Fruit fly (Drosophila melanogaster) whole organism, embryonic: Measurements from ENCODE around the gene RpL35A.

Experiments used
- Adf1 ChIP-seq: fragments of 200-800 bp; sonication (Bioruptor generic); IDR thresholded peaks from 2 replicates; pipeline ENCODE4 v1.3.6; 2022; ENCODE audit warnings: missing biosample characterization, missing genetic modification characterization
- Atf-2 ChIP-seq: fragments of 200-800 bp; sonication (Bioruptor generic); optimal IDR thresholded peaks from 2 replicates; lab custom pipeline; 2016; ENCODE audit warnings: missing biosample characterization, missing genetic modification characterization
- Atf3 ChIP-seq: fragments of 200-800 bp; sonication (Bioruptor generic); optimal IDR thresholded peaks from 3 replicates; lab custom pipeline; 2016; ENCODE audit warnings: missing biosample characterization, missing genetic modification characterization
- Atf6 ChIP-seq: fragments of 200-800 bp; sonication (Bioruptor generic); IDR thresholded peaks from 2 replicates; pipeline ENCODE4 v1.3.6; 2022; ENCODE audit warnings: missing biosample characterization, missing genetic modification characterization
- CG10267 ChIP-seq: fragments of 200-800 bp; sonication (Bioruptor generic); optimal IDR thresholded peaks from 2 replicates; lab custom pipeline; 2018; ENCODE audit warnings: missing biosample characterization, mild to moderate bottlenecking, missing genetic modification characterization, moderate library complexity
- CG10274 ChIP-seq: fragments of 200-800 bp; sonication (Bioruptor generic); optimal IDR thresholded peaks from 3 replicates; lab custom pipeline; 2017; ENCODE audit warnings: missing biosample characterization, mild to moderate bottlenecking, missing genetic modification characterization
- CG10366 ChIP-seq: fragments of 200-800 bp; sonication (Bioruptor generic); IDR thresholded peaks from 2 replicates; pipeline ENCODE4 v1.3.6; 2022; ENCODE audit warnings: missing biosample characterization, missing genetic modification characterization
- CG12155 ChIP-seq: fragments of 200-800 bp; sonication (Bioruptor generic); optimal IDR thresholded peaks from 3 replicates; lab custom pipeline; 2016; ENCODE audit warnings: missing biosample characterization, missing genetic modification characterization
- CG13296 ChIP-seq: fragments of 200-800 bp; sonication (Bioruptor generic); optimal IDR thresholded peaks from 3 replicates; lab custom pipeline; 2018; ENCODE audit warnings: missing biosample characterization, mild to moderate bottlenecking, missing genetic modification characterization
- CG14050 ChIP-seq: fragments of 200-800 bp; sonication (Bioruptor generic); IDR thresholded peaks from 3 replicates; pipeline ENCODE4 v1.3.6; 2022; ENCODE audit warnings: missing biosample characterization, missing genetic modification characterization
- CG14441 ChIP-seq: fragments of 200-800 bp; sonication (Bioruptor generic); IDR thresholded peaks from 2 replicates; pipeline ENCODE4 v1.3.6; 2022; ENCODE audit warnings: missing biosample characterization, missing genetic modification characterization
- CG17359 ChIP-seq: fragments of 200-800 bp; sonication (Bioruptor generic); optimal IDR thresholded peaks from 3 replicates; lab custom pipeline; 2018; ENCODE audit warnings: missing biosample characterization, mild to moderate bottlenecking, missing genetic modification characterization, moderate library complexity
- CG1832 ChIP-seq: fragments of 200-800 bp; sonication (Bioruptor generic); optimal IDR thresholded peaks from 2 replicates; lab custom pipeline; 2017; ENCODE audit warnings: missing biosample characterization, mild to moderate bottlenecking, missing genetic modification characterization, inconsistent platforms
- CG18619 ChIP-seq: fragments of 200-800 bp; sonication (Bioruptor generic); optimal IDR thresholded peaks from 3 replicates; lab custom pipeline; 2017; ENCODE audit warnings: missing biosample characterization, mild to moderate bottlenecking, missing genetic modification characterization
- CG2889 ChIP-seq: fragments of 200-800 bp; sonication (Bioruptor generic); IDR thresholded peaks from 3 replicates; pipeline ENCODE4 v1.3.6; 2022; ENCODE audit warnings: missing biosample characterization, missing genetic modification characterization
- CG34422 ChIP-seq: fragments of 200-800 bp; sonication (Bioruptor generic); IDR thresholded peaks from 3 replicates; pipeline ENCODE4 v1.3.6; 2022; ENCODE audit warnings: missing biosample characterization, missing genetic modification characterization
- CG4854 ChIP-seq: fragments of 200-800 bp; sonication (Bioruptor generic); optimal IDR thresholded peaks from 2 replicates; lab custom pipeline; 2016; ENCODE audit warnings: missing biosample characterization, missing genetic modification characterization, inconsistent platforms
- CG5180 ChIP-seq: fragments of 200-800 bp; sonication (Bioruptor generic); optimal IDR thresholded peaks from 3 replicates; lab custom pipeline; 2017; ENCODE audit warnings: missing biosample characterization, missing genetic modification characterization, mild to moderate bottlenecking, moderate library complexity, missing genetic modification reagents
- CG5953 ChIP-seq: fragments of 200-800 bp; sonication (Bioruptor generic); IDR thresholded peaks from 2 replicates; pipeline ENCODE4 v1.3.6; 2022; ENCODE audit warnings: missing biosample characterization, missing genetic modification characterization
- CG6689 ChIP-seq: fragments of 200-800 bp; sonication (Bioruptor generic); IDR thresholded peaks from 2 replicates; pipeline ENCODE4 v1.3.6; 2022; ENCODE audit warnings: missing biosample characterization, missing genetic modification characterization
- CG7357 ChIP-seq: fragments of 200-800 bp; sonication (Bioruptor generic); IDR thresholded peaks from 3 replicates; pipeline ENCODE4 v1.3.6; 2022; ENCODE audit warnings: missing biosample characterization, missing genetic modification characterization
- CG8388 ChIP-seq: fragments of 200-800 bp; sonication (Bioruptor generic); optimal IDR thresholded peaks from 2 replicates; lab custom pipeline; 2019; ENCODE audit warnings: missing biosample characterization, mild to moderate bottlenecking, missing genetic modification characterization, moderate library complexity
- CG9215 ChIP-seq: fragments of 200-800 bp; sonication (Bioruptor generic); IDR thresholded peaks from 2 replicates; pipeline ENCODE4 v1.3.6; 2022; ENCODE audit warnings: missing biosample characterization, missing genetic modification characterization
- Chrac-16 ChIP-seq: fragments of 200-800 bp; sonication (Bioruptor generic); optimal IDR thresholded peaks from 3 replicates; lab custom pipeline; 2016; ENCODE audit warnings: missing biosample characterization, missing genetic modification characterization
- Dip2 ChIP-seq: fragments of 200-800 bp; sonication (Bioruptor generic); IDR thresholded peaks from 2 replicates; pipeline ENCODE4 v1.3.6; 2022; ENCODE audit warnings: missing biosample characterization, missing genetic modification characterization
- E2f1 ChIP-seq: fragments of 200-800 bp; sonication (Bioruptor generic); IDR thresholded peaks from 2 replicates; pipeline ENCODE4 v1.3.6; 2022; ENCODE audit warnings: missing biosample characterization, missing genetic modification characterization
- Fer1 ChIP-seq: fragments of 200-800 bp; sonication (Bioruptor generic); optimal IDR thresholded peaks from 2 replicates; lab custom pipeline; 2017; ENCODE audit warnings: missing biosample characterization, mild to moderate bottlenecking, missing genetic modification characterization
- Fer3 ChIP-seq: fragments of 200-800 bp; sonication (Bioruptor generic); optimal IDR thresholded peaks from 2 replicates; lab custom pipeline; 2018; ENCODE audit warnings: missing biosample characterization, mild to moderate bottlenecking, missing genetic modification characterization, moderate library complexity
- HLH4C ChIP-seq: fragments of 200-800 bp; sonication (Bioruptor generic); IDR thresholded peaks from 3 replicates; pipeline ENCODE4 v1.3.6; 2022; ENCODE audit warnings: missing biosample characterization, missing genetic modification characterization; ENCODE audit not compliant: partially characterized antibody
- HmgZ ChIP-seq: fragments of 200-800 bp; sonication (Bioruptor generic); optimal IDR thresholded peaks from 2 replicates; lab custom pipeline; 2018; ENCODE audit warnings: missing biosample characterization, mild to moderate bottlenecking, missing genetic modification characterization
- Hr51 ChIP-seq, 2 experiments: fragments of 200-800 bp; sonication (Bioruptor generic); optimal IDR thresholded peaks; 2 replicates in 1 of 2; 3 replicates in 1 of 2; lab custom pipeline; 2016 to 2018; ENCODE audit warnings: missing biosample characterization in 2 of 2, missing genetic modification characterization in 2 of 2, mild to moderate bottlenecking in 1 of 2, moderate library complexity in 1 of 2
- Sin3A ChIP-seq: fragments of >200 bp; optimal IDR thresholded peaks from 2 replicates; lab custom pipeline; 2018
- Sry-δ ChIP-seq: fragments of 200-800 bp; sonication (Bioruptor generic); optimal IDR thresholded peaks from 2 replicates; lab custom pipeline; 2016; ENCODE audit warnings: missing biosample characterization, missing genetic modification characterization
- amos ChIP-seq: fragments of 200-800 bp; sonication (Bioruptor generic); IDR thresholded peaks from 2 replicates; pipeline ENCODE4 v1.3.6; 2022; ENCODE audit warnings: missing biosample characterization, missing genetic modification characterization; ENCODE audit not compliant: partially characterized antibody
- ash1 ChIP-seq: fragments of 200-800 bp; sonication (Bioruptor generic); optimal IDR thresholded peaks from 2 replicates; lab custom pipeline; 2018; ENCODE audit warnings: missing biosample characterization, mild to moderate bottlenecking, missing genetic modification characterization
- ato ChIP-seq: fragments of 200-800 bp; sonication (Bioruptor generic); IDR thresholded peaks from 2 replicates; pipeline ENCODE4 v1.3.6; 2022; ENCODE audit warnings: missing biosample characterization, missing genetic modification characterization; ENCODE audit not compliant: partially characterized antibody
- bbx ChIP-seq: fragments of 200-800 bp; sonication (Bioruptor generic); IDR thresholded peaks from 2 replicates; pipeline ENCODE4 v1.3.6; 2022; ENCODE audit warnings: missing biosample characterization, missing genetic modification characterization; ENCODE audit not compliant: partially characterized antibody
- cad ChIP-seq: fragments of >200 bp; optimal IDR thresholded peaks from 2 replicates; lab custom pipeline; 2017; ENCODE audit warnings: missing biosample characterization, missing genetic modification characterization
- chm ChIP-seq: fragments of 200-800 bp; sonication (Bioruptor generic); IDR thresholded peaks from 2 replicates; pipeline ENCODE4 v1.3.6; 2022; ENCODE audit warnings: missing biosample characterization, missing genetic modification characterization
- dm ChIP-seq: fragments of 200-800 bp; sonication (Bioruptor generic); optimal IDR thresholded peaks from 3 replicates; lab custom pipeline; 2016; ENCODE audit warnings: missing biosample characterization, missing genetic modification characterization
- fd96Cb ChIP-seq: fragments of 200-800 bp; sonication (Bioruptor generic); optimal IDR thresholded peaks from 2 replicates; lab custom pipeline; 2018; ENCODE audit warnings: missing biosample characterization, mild to moderate bottlenecking, missing genetic modification characterization, moderate library complexity
- hth ChIP-seq: fragments of >200 bp; optimal IDR thresholded peaks from 2 replicates; lab custom pipeline; 2017; ENCODE audit warnings: inconsistent platforms
- kay ChIP-seq: fragments of 200-800 bp; sonication (Bioruptor generic); optimal IDR thresholded peaks from 2 replicates; lab custom pipeline; 2016; ENCODE audit warnings: missing biosample characterization, missing genetic modification characterization
- salm ChIP-seq: fragments of 200-800 bp; sonication (Bioruptor generic); optimal IDR thresholded peaks from 2 replicates; lab custom pipeline; 2018; ENCODE audit warnings: missing biosample characterization, mild to moderate bottlenecking, missing genetic modification characterization
- sima ChIP-seq: fragments of 200-800 bp; sonication (Bioruptor generic); optimal IDR thresholded peaks from 2 replicates; lab custom pipeline; 2016; ENCODE audit warnings: missing biosample characterization, missing genetic modification characterization
- sqz ChIP-seq: fragments of 200-800 bp; sonication (Bioruptor generic); optimal IDR thresholded peaks from 3 replicates; lab custom pipeline; 2018; ENCODE audit warnings: missing biosample characterization, mild to moderate bottlenecking, missing genetic modification characterization
- tgo ChIP-seq: fragments of 200-800 bp; sonication (Bioruptor generic); IDR thresholded peaks from 3 replicates; pipeline ENCODE4 v1.3.6; 2022; ENCODE audit warnings: missing biosample characterization, missing genetic modification characterization
- ttk ChIP-seq: fragments of 200-800 bp; sonication (Bioruptor generic); IDR thresholded peaks from 2 replicates; pipeline ENCODE4 v2.1.2; 2022; ENCODE audit warnings: missing biosample characterization, missing genetic modification characterization
- unpg ChIP-seq: fragments of 200-800 bp; sonication (Bioruptor generic); optimal IDR thresholded peaks from 3 replicates; lab custom pipeline; 2018; ENCODE audit warnings: missing biosample characterization, mild to moderate bottlenecking, missing genetic modification characterization, moderate library complexity
- vvl ChIP-seq: fragments of 200-800 bp; sonication (Bioruptor generic); IDR thresholded peaks from 2 replicates; pipeline ENCODE4 v1.3.6; 2022; ENCODE audit warnings: missing biosample characterization, missing genetic modification characterization
- wor ChIP-seq: fragments of 200-800 bp; sonication (Bioruptor generic); IDR thresholded peaks from 2 replicates; pipeline ENCODE4 v1.3.6; 2022; ENCODE audit warnings: missing biosample characterization, missing genetic modification characterization

The RpL35A gene

dm6 chr3R:5485295-5485718 is 18.4 kb upstream of the RpL35A start, which contains the start of gene CG31550 (continued):
- peak; percentile 62; the same call in 1 of the 3 replicates for TF ChIP-seq CG2889 (GFP tag; lab: Robert Waterston, UW)
- TF ChIP-seq dm (GFP tag; lab: Kevin White, UChicago) = peak; percentile 34
- TF ChIP-seq Hr51 (GFP tag; optimal IDR thresholded peaks at IDR 0.05; lab: Kevin White, UChicago) = peak; percentile 53 to 72
- no peak for TF ChIP-seq Sin3A (lab: Kevin White, UChicago)
- peak; percentile 76 for TF ChIP-seq Chrac-16 (GFP tag; lab: Kevin White, UChicago)
- TF ChIP-seq Sry-δ = no peak
- TF ChIP-seq HmgZ (tag; lab: Kevin White, UChicago) = peak; percentile 40
- peak; percentile 85 for TF ChIP-seq tgo (GFP tag; lab: Robert Waterston, UW)
- TF ChIP-seq CG9215 (GFP tag; lab: Robert Waterston, UW) = peak; percentile 54; the same call in 1 of the 2 replicates
- TF ChIP-seq CG7357 (GFP tag; lab: Robert Waterston, UW) = peak; percentile 59; the same call in 2 of the 3 replicates
- TF ChIP-seq Dip2 (GFP tag; lab: Robert Waterston, UW) = no peak
- no peak for TF ChIP-seq CG10274
- peak; percentile 40 for TF ChIP-seq Fer1 (GFP tag; lab: Kevin White, UChicago)
- TF ChIP-seq vvl (GFP tag; lab: Robert Waterston, UW) = peak; percentile 84
- no peak for TF ChIP-seq ato (GFP tag; lab: Robert Waterston, UW)
- TF ChIP-seq Atf-2 (GFP tag; lab: Kevin White, UChicago) = peak; percentile 9
- TF ChIP-seq bbx = no peak
- TF ChIP-seq CG17359 (tag; lab: Kevin White, UChicago) = peak; percentile 72
- TF ChIP-seq Fer3 (tag; lab: Kevin White, UChicago) = peak; percentile 74
- peak; percentile 92 for TF ChIP-seq CG10267 (tag; lab: Kevin White, UChicago)
- peak; percentile 72 for TF ChIP-seq CG14441
- TF ChIP-seq CG18619 (GFP tag; lab: Kevin White, UChicago) = peak; percentile 43
- no peak for TF ChIP-seq CG5180 (GFP tag; lab: Kevin White, UChicago)
- TF ChIP-seq CG34422 (GFP tag; lab: Robert Waterston, UW) = peak; percentile 67; the same call in 1 of the 3 replicates
- peak; percentile 79 for TF ChIP-seq CG10366 (GFP tag; lab: Robert Waterston, UW)
- peak; percentile 71 for TF ChIP-seq CG6689 (GFP tag; lab: Robert Waterston, UW)
- TF ChIP-seq sima (GFP tag; lab: Kevin White, UChicago) = no peak
- peak; percentile 62 for TF ChIP-seq CG8388
- TF ChIP-seq Adf1 = no peak
- TF ChIP-seq CG4854 (GFP tag; lab: Kevin White, UChicago) = no peak
- peak; percentile 55 for TF ChIP-seq Atf6
- peak; percentile 56 for TF ChIP-seq unpg (GFP tag; lab: Kevin White, UChicago)
- TF ChIP-seq salm (tag; lab: Kevin White, UChicago) = peak; percentile 11
- no peak for TF ChIP-seq kay
- peak; percentile 54 for TF ChIP-seq fd96Cb (tag; lab: Kevin White, UChicago)
- TF ChIP-seq CG12155 = peak; percentile 64
- TF ChIP-seq sqz (GFP tag; lab: Kevin White, UChicago) = no peak
- TF ChIP-seq hth (lab: Kevin White, UChicago) = no peak
- peak; percentile 62; the same call in 2 of the 3 replicates for TF ChIP-seq CG14050 (GFP tag; lab: Robert Waterston, UW)
- TF ChIP-seq amos (GFP tag; lab: Robert Waterston, UW) = 0 out of 2 replicates have a peak, but pooled peaks have one; percentile 11
- peak; percentile 62; the same call in 1 of the 2 replicates for TF ChIP-seq E2f1 (GFP tag; lab: Robert Waterston, UW)
- TF ChIP-seq ttk (GFP tag; lab: Robert Waterston, UW) = peak; percentile 60
- no peak for TF ChIP-seq chm (GFP tag; lab: Robert Waterston, UW)
- no peak for TF ChIP-seq ash1 (GFP tag; lab: Kevin White, UChicago)
- TF ChIP-seq Atf3 (GFP tag; lab: Kevin White, UChicago) = peak; percentile 11
- TF ChIP-seq cad (GFP tag; lab: Kevin White, UChicago) = no peak
- TF ChIP-seq CG5953 (GFP tag; lab: Robert Waterston, UW) = peak; percentile 31; the same call in 1 of the 2 replicates
- peak; percentile 43; the same call in 1 of the 2 replicates for TF ChIP-seq wor (GFP tag; lab: Robert Waterston, UW)
- 0 out of 3 replicates have a peak, but pooled peaks have one; percentile 34 for TF ChIP-seq HLH4C
- no peak for TF ChIP-seq CG1832
- peak; percentile 67 for TF ChIP-seq CG13296
